Fruit fly (Drosophila melanogaster): Measurements from ENCODE around the gene Aduk.

dm6 chr3R:9338771-9339170 is 4.3 kb upstream of the Aduk start:
- TF ChIP-seq CG5204 (GFP tag; optimal IDR thresholded peaks at IDR 0.05), result no peak
- no peak for TF ChIP-seq bab1 (GFP tag; optimal IDR thresholded peaks at IDR 0.05)
- no peak for TF ChIP-seq CG7101 (tag; optimal IDR thresholded peaks at IDR 0.05)
- no peak for TF ChIP-seq tj (GFP tag; optimal IDR thresholded peaks at IDR 0.05)
- peak; percentile 89 for TF ChIP-seq kay (GFP tag; ENCODE audit: borderline replicate concordance)
- no peak for TF ChIP-seq CG14711 (tag; optimal IDR thresholded peaks at IDR 0.05)
